Fruit fly (Drosophila melanogaster) whole organism, embryonic: ENCODE data around the gene CG32280.

Experiments
- Asciz ChIP-seq: fragments of 200-800 bp; sonication (Bioruptor generic); optimal IDR thresholded peaks from 2 replicates; lab custom pipeline; 2017; ENCODE audit warnings: missing biosample characterization, mild to moderate bottlenecking, missing genetic modification characterization, missing genetic modification reagents
- Atf3 ChIP-seq: fragments of 200-800 bp; sonication (Bioruptor generic); optimal IDR thresholded peaks from 3 replicates; lab custom pipeline; 2016; ENCODE audit warnings: missing biosample characterization, missing genetic modification characterization
- B-H2 ChIP-seq: fragments of 200-800 bp; sonication (Bioruptor generic); optimal IDR thresholded peaks from 2 replicates; lab custom pipeline; 2018; ENCODE audit warnings: missing biosample characterization, mild to moderate bottlenecking, missing genetic modification characterization
- Bgb ChIP-seq: fragments of 200-800 bp; sonication (Bioruptor generic); IDR thresholded peaks from 2 replicates; pipeline ENCODE4 v1.3.6; 2022; ENCODE audit warnings: missing biosample characterization, missing genetic modification characterization; ENCODE audit not compliant: partially characterized antibody
- Blimp-1 ChIP-seq: fragments of 200-800 bp; sonication (Bioruptor generic); optimal IDR thresholded peaks from 3 replicates; lab custom pipeline; 2018; ENCODE audit warnings: missing biosample characterization, missing genetic modification characterization, mild to moderate bottlenecking, moderate library complexity, missing genetic modification reagents
- CG10267 ChIP-seq: fragments of 200-800 bp; sonication (Bioruptor generic); optimal IDR thresholded peaks from 2 replicates; lab custom pipeline; 2018; ENCODE audit warnings: missing biosample characterization, mild to moderate bottlenecking, missing genetic modification characterization, moderate library complexity
- CG10543 ChIP-seq: fragments of 200-800 bp; sonication (Bioruptor generic); optimal IDR thresholded peaks from 3 replicates; lab custom pipeline; 2017; ENCODE audit warnings: missing biosample characterization, mild to moderate bottlenecking, missing genetic modification characterization, moderate library complexity
- CG11247 ChIP-seq: fragments of 200-800 bp; sonication (Bioruptor generic); IDR thresholded peaks from 2 replicates; pipeline ENCODE4 v1.3.6; 2022; ENCODE audit warnings: missing biosample characterization, missing genetic modification characterization
- CG11696 ChIP-seq: fragments of 200-800 bp; sonication (Bioruptor generic); IDR thresholded peaks from 2 replicates; pipeline ENCODE4 v1.3.6; 2022; ENCODE audit warnings: missing biosample characterization, missing genetic modification characterization
- CG12155 ChIP-seq: fragments of 200-800 bp; sonication (Bioruptor generic); optimal IDR thresholded peaks from 3 replicates; lab custom pipeline; 2016; ENCODE audit warnings: missing biosample characterization, missing genetic modification characterization
- CG12219 ChIP-seq: fragments of 200-800 bp; sonication (Bioruptor generic); optimal IDR thresholded peaks from 3 replicates; lab custom pipeline; 2018; ENCODE audit warnings: missing biosample characterization, mild to moderate bottlenecking, missing genetic modification characterization
- CG13775 ChIP-seq: fragments of 200-800 bp; sonication (Bioruptor generic); optimal IDR thresholded peaks from 3 replicates; lab custom pipeline; 2017; ENCODE audit warnings: missing biosample characterization, mild to moderate bottlenecking, missing genetic modification characterization
- CG1529 ChIP-seq: fragments of 200-800 bp; sonication (Bioruptor generic); optimal IDR thresholded peaks from 3 replicates; lab custom pipeline; 2018; ENCODE audit warnings: missing biosample characterization, missing genetic modification characterization
- CG17829 ChIP-seq: fragments of 200-800 bp; optimal IDR thresholded peaks from 2 replicates; lab custom pipeline; 2019; ENCODE audit warnings: missing biosample characterization, mild to moderate bottlenecking, missing genetic modification characterization, moderate library complexity
- CG18262 ChIP-seq: fragments of 200-800 bp; optimal IDR thresholded peaks from 3 replicates; lab custom pipeline; 2019; ENCODE audit warnings: missing biosample characterization, mild to moderate bottlenecking, missing genetic modification characterization, moderate library complexity
- CG18764 ChIP-seq: fragments of 200-800 bp; sonication (Bioruptor generic); optimal IDR thresholded peaks from 3 replicates; lab custom pipeline; 2016; ENCODE audit warnings: missing biosample characterization, missing genetic modification characterization
- CG2202 ChIP-seq: fragments of 200-800 bp; sonication (Bioruptor generic); optimal IDR thresholded peaks from 2 replicates; lab custom pipeline; 2018; ENCODE audit warnings: missing biosample characterization, mild to moderate bottlenecking, missing genetic modification characterization
- CG33557 ChIP-seq: fragments of 200-800 bp; sonication (Bioruptor generic); optimal IDR thresholded peaks from 2 replicates; lab custom pipeline; 2019; ENCODE audit warnings: missing biosample characterization, mild to moderate bottlenecking, missing genetic modification characterization, moderate library complexity
- CG3407 ChIP-seq: fragments of 200-800 bp; sonication (Bioruptor generic); optimal IDR thresholded peaks from 2 replicates; lab custom pipeline; 2018; ENCODE audit warnings: missing biosample characterization, mild to moderate bottlenecking, missing genetic modification characterization
- CG7556 ChIP-seq: fragments of 200-800 bp; sonication (Bioruptor generic); optimal IDR thresholded peaks from 2 replicates; lab custom pipeline; 2017; ENCODE audit warnings: missing biosample characterization, mild to moderate bottlenecking, missing genetic modification characterization
- CG7963 ChIP-seq: fragments of 200-800 bp; sonication (Bioruptor generic); IDR thresholded peaks from 3 replicates; pipeline ENCODE4 v1.3.6; 2022; ENCODE audit warnings: missing biosample characterization, missing genetic modification characterization; ENCODE audit not compliant: partially characterized antibody
- CG8290 ChIP-seq, 3 experiments: fragments of 200-800 bp; sonication (Bioruptor generic); optimal IDR thresholded peaks; 2 replicates each; lab custom pipeline; 2016 to 2019; ENCODE audit warnings: missing biosample characterization in 3 of 3, missing genetic modification characterization in 3 of 3, mild to moderate bottlenecking in 2 of 3, moderate library complexity in 1 of 3
- CG8388 ChIP-seq: fragments of 200-800 bp; sonication (Bioruptor generic); optimal IDR thresholded peaks from 2 replicates; lab custom pipeline; 2019; ENCODE audit warnings: missing biosample characterization, mild to moderate bottlenecking, missing genetic modification characterization, moderate library complexity
- Eip74EF ChIP-seq, 2 experiments: fragments of 200-800 bp in 1 of 2; fragments of >200 bp in 1 of 2; sonication (Bioruptor generic) in 1 of 2; optimal IDR thresholded peaks; 2 replicates each; lab custom pipeline; 2017 to 2019; ENCODE audit warnings: missing biosample characterization in 2 of 2, missing genetic modification characterization in 2 of 2, mild to moderate bottlenecking in 1 of 2, moderate library complexity in 1 of 2
- Fer3 ChIP-seq: fragments of 200-800 bp; sonication (Bioruptor generic); optimal IDR thresholded peaks from 2 replicates; lab custom pipeline; 2018; ENCODE audit warnings: missing biosample characterization, mild to moderate bottlenecking, missing genetic modification characterization, moderate library complexity
- HLHmδ ChIP-seq: fragments of 200-800 bp; sonication (Bioruptor generic); optimal IDR thresholded peaks from 2 replicates; lab custom pipeline; 2018; ENCODE audit warnings: missing biosample characterization, mild to moderate bottlenecking, missing genetic modification characterization, moderate library complexity
- Hey ChIP-seq: fragments of 200-800 bp; sonication (Bioruptor generic); optimal IDR thresholded peaks from 3 replicates; lab custom pipeline; 2018; ENCODE audit warnings: missing biosample characterization, mild to moderate bottlenecking, missing genetic modification characterization
- Hr78 ChIP-seq, 2 experiments: fragments of 200-800 bp in 1 of 2; fragments of >200 bp in 1 of 2; sonication (Bioruptor generic) in 1 of 2; optimal IDR thresholded peaks; 2 replicates each; lab custom pipeline; 2017 to 2019; ENCODE audit warnings: missing biosample characterization in 2 of 2, missing genetic modification characterization in 2 of 2, mild to moderate bottlenecking in 1 of 2, moderate library complexity in 1 of 2
- Lhr ChIP-seq: fragments of 200-800 bp; sonication (Bioruptor generic); optimal IDR thresholded peaks from 3 replicates; lab custom pipeline; 2017; ENCODE audit warnings: mild to moderate bottlenecking, missing biosample characterization, missing genetic modification reagents, missing genetic modification characterization
- Ravus ChIP-seq: fragments of 200-800 bp; sonication (Bioruptor generic); IDR thresholded peaks from 2 replicates; pipeline ENCODE4 v1.3.6; 2022; ENCODE audit warnings: missing biosample characterization, missing genetic modification characterization
- Spps ChIP-seq: fragments of 200-800 bp; sonication (Bioruptor generic); optimal IDR thresholded peaks from 2 replicates; lab custom pipeline; 2018; ENCODE audit warnings: missing biosample characterization, mild to moderate bottlenecking, missing genetic modification characterization
- TFAM ChIP-seq: fragments of 200-800 bp; sonication (Bioruptor generic); optimal IDR thresholded peaks from 2 replicates; lab custom pipeline; 2017; ENCODE audit warnings: missing biosample characterization, missing genetic modification characterization, inconsistent platforms
- Xrp1 ChIP-seq: fragments of 200-800 bp; sonication (Bioruptor generic); IDR thresholded peaks from 2 replicates; pipeline ENCODE4 v1.3.6; 2022; ENCODE audit warnings: missing biosample characterization, missing genetic modification characterization
- corto ChIP-seq: fragments of 200-800 bp; sonication (Bioruptor generic); optimal IDR thresholded peaks from 2 replicates; lab custom pipeline; 2016; ENCODE audit warnings: missing biosample characterization, mild to moderate bottlenecking, missing genetic modification characterization, moderate library complexity
- dmrt11E ChIP-seq: fragments of 200-800 bp; sonication (Bioruptor generic); optimal IDR thresholded peaks from 3 replicates; lab custom pipeline; 2018; ENCODE audit warnings: missing biosample characterization, mild to moderate bottlenecking, missing genetic modification characterization, moderate library complexity
- fd64A ChIP-seq: fragments of 200-800 bp; sonication (Bioruptor generic); optimal IDR thresholded peaks from 3 replicates; lab custom pipeline; 2018; ENCODE audit warnings: missing biosample characterization, mild to moderate bottlenecking, missing genetic modification characterization
- kni ChIP-seq: fragments of 200-800 bp; sonication (Bioruptor generic); optimal IDR thresholded peaks from 3 replicates; lab custom pipeline; 2017; ENCODE audit warnings: mild to moderate bottlenecking, missing biosample characterization, missing genetic modification reagents, missing genetic modification characterization
- lab ChIP-seq: fragments of 200-800 bp; sonication (Bioruptor generic); optimal IDR thresholded peaks from 3 replicates; lab custom pipeline; 2017; ENCODE audit warnings: missing biosample characterization, missing genetic modification characterization, mild to moderate bottlenecking, moderate library complexity, missing genetic modification reagents
- mam ChIP-seq: fragments of 200-800 bp; sonication (Bioruptor generic); optimal IDR thresholded peaks from 3 replicates; lab custom pipeline; 2016; ENCODE audit warnings: missing biosample characterization, missing genetic modification characterization
- nau ChIP-seq: fragments of 200-800 bp; sonication (Bioruptor generic); optimal IDR thresholded peaks from 3 replicates; lab custom pipeline; 2017; ENCODE audit warnings: missing biosample characterization, mild to moderate bottlenecking, missing genetic modification characterization, missing genetic modification reagents
- onecut ChIP-seq: fragments of 200-800 bp; sonication (Bioruptor generic); IDR thresholded peaks from 2 replicates; pipeline ENCODE4 v1.3.6; 2022; ENCODE audit warnings: missing biosample characterization, missing genetic modification characterization
- otp ChIP-seq: fragments of 200-800 bp; sonication (Bioruptor generic); IDR thresholded peaks from 3 replicates; pipeline ENCODE4, ENCODE4 v1.3.6; 2022; ENCODE audit warnings: missing biosample characterization, missing genetic modification characterization
- pfk ChIP-seq: fragments of 200-800 bp; sonication (Bioruptor generic); optimal IDR thresholded peaks from 2 replicates; lab custom pipeline; 2018; ENCODE audit warnings: missing biosample characterization, mild to moderate bottlenecking, missing genetic modification characterization, moderate library complexity
- prd ChIP-seq, 3 experiments: fragments of >200 bp in 2 of 3; fragments of 200-800 bp in 1 of 3; sonication (Bioruptor generic) in 1 of 3; optimal IDR thresholded peaks in 2 of 3; IDR thresholded peaks in 1 of 3; 2 replicates in 2 of 3; 3 replicates in 1 of 3; pipeline versions ENCODE4 v1.3.6 to Lab custom; 2017 to 2022; ENCODE audit warnings: missing biosample characterization in 1 of 3, missing genetic modification characterization in 1 of 3
- pzg ChIP-seq: fragments of 200-800 bp; sonication (Bioruptor generic); optimal IDR thresholded peaks from 3 replicates; lab custom pipeline; 2018; ENCODE audit warnings: missing biosample characterization, mild to moderate bottlenecking, missing genetic modification characterization, moderate library complexity
- sens ChIP-seq: fragments of 200-800 bp; sonication (Bioruptor generic); peaks from one replicate; lab custom pipeline; 2016; ENCODE audit warnings: missing biosample characterization, missing genetic modification characterization
- sob ChIP-seq: fragments of 200-800 bp; sonication (Bioruptor generic); IDR thresholded peaks from 2 replicates; pipeline ENCODE4 v1.3.6; 2022; ENCODE audit warnings: missing biosample characterization, missing genetic modification characterization
- zfh1 ChIP-seq: fragments of 200-800 bp; sonication (Bioruptor generic); IDR thresholded peaks from 3 replicates; pipeline ENCODE4 v1.3.6; 2022; ENCODE audit warnings: missing biosample characterization, missing genetic modification characterization

The CG32280 gene

DNA sequence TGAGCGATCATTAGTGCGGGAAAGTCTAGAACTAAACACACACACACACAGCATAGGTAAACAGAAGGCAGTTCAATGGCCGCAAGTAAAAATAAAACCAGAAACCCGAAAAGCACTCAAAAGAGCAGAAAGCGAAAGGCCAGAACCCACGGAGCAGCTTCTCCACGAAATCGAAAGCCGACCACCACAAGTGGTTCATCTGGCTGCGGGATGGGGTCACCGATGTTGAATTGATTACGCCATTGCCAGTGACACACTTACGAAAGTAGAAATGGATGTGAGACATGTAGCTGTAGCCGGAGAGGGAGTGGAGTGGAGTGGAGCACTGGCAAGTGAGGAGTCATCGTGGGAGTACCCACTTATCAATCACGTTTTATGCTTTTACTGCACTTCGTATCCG, 23.6 kb upstream of the CG32280 start (continued):
- TF ChIP-seq zfh1 (peak; percentile 9; the same call in 1 of the 3 replicates), CG12219 (no peak), CG33557 (GFP tag; lab: Kevin White, UChicago) (peak; percentile 91), CG7556 (GFP tag; lab: Kevin White, UChicago) (no peak), Hr78 (GFP tag; optimal IDR thresholded peaks at IDR 0.05; lab: Kevin White, UChicago) (peak in 1 of 2 experiments; percentile 88), pzg (no peak), Atf3 (GFP tag; lab: Kevin White, UChicago) (no peak), CG7963 (no peak), CG12155 (GFP tag; lab: Kevin White, UChicago) (no peak), Ravus (no peak), CG11696 (no peak), CG8290 (GFP tag; optimal IDR thresholded peaks at IDR 0.05; lab: Kevin White, UChicago) (no peak), CG8290 (tag; optimal IDR thresholded peaks at IDR 0.05; lab: Kevin White, UChicago) (peak in 1 of 2 experiments; percentile 38), Lhr (GFP tag; lab: Kevin White, UChicago) (peak; percentile 7), Fer3 (tag; lab: Kevin White, UChicago) (no peak), CG13775 (GFP tag; lab: Kevin White, UChicago) (no peak), sob (no peak), CG10543 (no peak), prd (optimal IDR thresholded peaks at IDR 0.05; lab: Kevin White, UChicago) (no peak), prd (GFP tag; IDR thresholded peaks at IDR 0.05; lab: Robert Waterston, UW) (no peak), CG18764 (GFP tag; lab: Kevin White, UChicago) (no peak), otp (GFP tag; lab: Robert Waterston, UW) (peak; percentile 11; the same call in 1 of the 3 replicates), CG3407 (peak; percentile 22), CG2202 (peak; percentile 43), corto (GFP tag; lab: Kevin White, UChicago) (no peak), CG18262 (tag; lab: Kevin White, UChicago) (peak; percentile 42), Spps (tag; lab: Kevin White, UChicago) (peak; percentile 59), CG1529 (GFP tag; lab: Kevin White, UChicago) (peak; percentile 4), fd64A (GFP tag; lab: Kevin White, UChicago) (peak; percentile 35), HLHmδ (GFP tag; lab: Kevin White, UChicago) (peak; percentile 93), dmrt11E (tag; lab: Kevin White, UChicago) (peak; percentile 1), mam (GFP tag; lab: Kevin White, UChicago) (no peak), pfk (no peak), B-H2 (GFP tag; lab: Kevin White, UChicago) (no peak), lab (GFP tag; lab: Kevin White, UChicago) (no peak), nau (GFP tag; lab: Kevin White, UChicago) (no peak), Hey (tag; lab: Kevin White, UChicago) (no peak), CG8388 (GFP tag; lab: Kevin White, UChicago) (no peak), CG17829 (tag; lab: Kevin White, UChicago) (peak; percentile 16), kni (GFP tag; lab: Kevin White, UChicago) (peak; percentile 87), Asciz (GFP tag; lab: Kevin White, UChicago) (peak; percentile 8), Eip74EF (GFP tag; optimal IDR thresholded peaks at IDR 0.05; lab: Kevin White, UChicago) (peak in 1 of 2 experiments; percentile 14), CG11247 (0 out of 2 replicates have a peak, but pooled peaks have one; percentile 32), CG10267 (tag; lab: Kevin White, UChicago) (peak; percentile 5), Blimp-1 (GFP tag; lab: Kevin White, UChicago) (peak; percentile 100), Bgb (no peak), Xrp1 (GFP tag; lab: Robert Waterston, UW) (peak; percentile 11; the same call in 1 of the 2 replicates), sens (peak; percentile 56), onecut (GFP tag; lab: Robert Waterston, UW) (peak; percentile 32; the same call in 1 of the 2 replicates), TFAM (GFP tag; lab: Kevin White, UChicago) (no peak)
